Worm (Caenorhabditis elegans) whole organism, late embryonic: ENCODE results near the gene txbp-3.

Experiments used
- C08G9.2 ChIP-seq: sonication (generic microtip); optimal IDR thresholded peaks from 2 replicates; lab custom pipeline; 2016; ENCODE audit warnings: mild to moderate bottlenecking, missing genetic modification characterization, moderate library complexity, missing compliant biosample characterization
- C38D4.7 ChIP-seq: fragments of 200-800 bp; sonication (Bioruptor generic); optimal IDR thresholded peaks from 2 replicates; lab custom pipeline; 2018; ENCODE audit warnings: mild to moderate bottlenecking, missing genetic modification characterization, moderate library complexity, missing compliant biosample characterization
- F13H6.1 ChIP-seq: sonication (generic microtip); optimal IDR thresholded peaks from 2 replicates; lab custom pipeline; 2016; ENCODE audit warnings: missing genetic modification characterization, missing compliant biosample characterization
- K09A11.1 ChIP-seq: sonication (generic microtip); optimal IDR thresholded peaks from 2 replicates; lab custom pipeline; 2017; ENCODE audit warnings: antibody characterized with exemption, mild to moderate bottlenecking, missing genetic modification characterization, missing compliant biosample characterization; ENCODE audit not compliant: insufficient read depth
- T23F11.4 ChIP-seq: fragments of 200-800 bp; sonication (Bioruptor generic); optimal IDR thresholded peaks from 2 replicates; lab custom pipeline; 2018; ENCODE audit warnings: mild to moderate bottlenecking, missing genetic modification characterization, missing compliant biosample characterization
- Y22D7AL.16 ChIP-seq: sonication (generic microtip); optimal IDR thresholded peaks from 2 replicates; lab custom pipeline; 2016; ENCODE audit warnings: missing genetic modification characterization, missing compliant biosample characterization
- ahr-1 ChIP-seq: sonication (generic microtip); optimal IDR thresholded peaks from 2 replicates; lab custom pipeline; 2016; ENCODE audit warnings: missing genetic modification characterization, missing compliant biosample characterization
- ama-1 ChIP-seq: fragments of 150-350 bp; optimal IDR thresholded peaks from 2 replicates; lab custom pipeline; 2014
- ceh-14 ChIP-seq: sonication (generic microtip); optimal IDR thresholded peaks from 2 replicates; lab custom pipeline; 2016; ENCODE audit warnings: missing genotype, missing genetic modification characterization, missing compliant biosample characterization
- ceh-18 ChIP-seq: sonication (generic microtip); optimal IDR thresholded peaks from 2 replicates; lab custom pipeline; 2016; ENCODE audit warnings: missing genetic modification characterization, missing compliant biosample characterization
- ceh-19 ChIP-seq: fragments of 200-800 bp; sonication (Bioruptor generic); optimal IDR thresholded peaks from 2 replicates; lab custom pipeline; 2018; ENCODE audit warnings: mild to moderate bottlenecking, missing genetic modification characterization, missing compliant biosample characterization
- ceh-22 ChIP-seq: sonication (generic microtip); optimal IDR thresholded peaks from 2 replicates; lab custom pipeline; 2017; ENCODE audit warnings: missing biosample characterization, missing genetic modification characterization
- ceh-24 ChIP-seq: sonication (generic microtip); optimal IDR thresholded peaks from 2 replicates; lab custom pipeline; 2016; ENCODE audit warnings: mild to moderate bottlenecking, missing genetic modification characterization, missing compliant biosample characterization
- ceh-31 ChIP-seq: sonication (generic microtip); optimal IDR thresholded peaks from 2 replicates; lab custom pipeline; 2016; ENCODE audit warnings: missing genetic modification characterization, missing compliant biosample characterization
- ceh-48 ChIP-seq: sonication (generic microtip); optimal IDR thresholded peaks from 2 replicates; lab custom pipeline; 2016; ENCODE audit warnings: missing genetic modification characterization, inconsistent platforms, missing compliant biosample characterization
- ceh-6 ChIP-seq: fragments of 200-800 bp; sonication (Bioruptor generic); optimal IDR thresholded peaks from 2 replicates; lab custom pipeline; 2018; ENCODE audit warnings: mild to moderate bottlenecking, missing genetic modification characterization, missing compliant biosample characterization
- ceh-9 ChIP-seq: sonication (generic microtip); optimal IDR thresholded peaks from 2 replicates; lab custom pipeline; 2016; ENCODE audit warnings: mild to moderate bottlenecking, missing genetic modification characterization, inconsistent platforms, missing compliant biosample characterization
- che-1 ChIP-seq: sonication (generic microtip); optimal IDR thresholded peaks from 2 replicates; lab custom pipeline; 2016; ENCODE audit warnings: mild to moderate bottlenecking, missing genetic modification characterization, missing compliant biosample characterization
- dmd-4 ChIP-seq: sonication (generic microtip); optimal IDR thresholded peaks from 2 replicates; lab custom pipeline; 2016; ENCODE audit warnings: borderline replicate concordance, missing genetic modification characterization, missing compliant biosample characterization
- elt-2 ChIP-seq: sonication (generic microtip); optimal IDR thresholded peaks from 2 replicates; lab custom pipeline; 2016; ENCODE audit warnings: missing genetic modification reagents, missing genetic modification characterization, missing compliant biosample characterization
- ets-4 ChIP-seq: sonication (generic microtip); optimal IDR thresholded peaks from 2 replicates; lab custom pipeline; 2016; ENCODE audit warnings: missing genetic modification characterization, missing compliant biosample characterization
- eyg-1 ChIP-seq: sonication (generic microtip); optimal IDR thresholded peaks from 2 replicates; lab custom pipeline; 2016; ENCODE audit warnings: missing genotype, missing genetic modification characterization, missing compliant biosample characterization
- fax-1 ChIP-seq: sonication (generic microtip); optimal IDR thresholded peaks from 2 replicates; lab custom pipeline; 2016; ENCODE audit warnings: missing genotype, missing genetic modification characterization, missing compliant biosample characterization
- fkh-10 ChIP-seq: fragments of 150-350 bp; optimal IDR thresholded peaks from 2 replicates; lab custom pipeline; 2014; ENCODE audit warnings: missing biosample characterization, missing genetic modification reagents, missing genetic modification characterization
- fkh-6 ChIP-seq: sonication (generic microtip); optimal IDR thresholded peaks from 2 replicates; lab custom pipeline; 2016; ENCODE audit warnings: missing genetic modification characterization, missing compliant biosample characterization
- gmeb-2 ChIP-seq: sonication (generic microtip); optimal IDR thresholded peaks from 2 replicates; lab custom pipeline; 2016; ENCODE audit warnings: missing genetic modification characterization, inconsistent platforms, missing compliant biosample characterization
- hlh-30 ChIP-seq: sonication (generic microtip); optimal IDR thresholded peaks from 2 replicates; lab custom pipeline; 2017; ENCODE audit warnings: antibody characterized with exemption, missing genetic modification characterization, missing compliant biosample characterization; ENCODE audit not compliant: insufficient read depth
- hlh-6 ChIP-seq: sonication (generic microtip); optimal IDR thresholded peaks from 2 replicates; lab custom pipeline; 2016; ENCODE audit warnings: missing genotype, missing genetic modification characterization, missing compliant biosample characterization
- hlh-8 ChIP-seq: sonication (generic microtip); optimal IDR thresholded peaks from 2 replicates; lab custom pipeline; 2016; ENCODE audit warnings: missing genotype, missing genetic modification characterization, missing compliant biosample characterization
- lim-6 ChIP-seq: sonication (generic microtip); optimal IDR thresholded peaks from 2 replicates; lab custom pipeline; 2016; ENCODE audit warnings: missing genetic modification characterization, missing compliant biosample characterization
- lin-11 ChIP-seq: fragments of 200-800 bp; sonication (Bioruptor generic); optimal IDR thresholded peaks from 2 replicates; lab custom pipeline; 2018; ENCODE audit warnings: mild to moderate bottlenecking, missing genetic modification characterization, missing compliant biosample characterization
- mec-3 ChIP-seq: sonication (generic microtip); optimal IDR thresholded peaks from 2 replicates; lab custom pipeline; 2016; ENCODE audit warnings: borderline replicate concordance, missing genetic modification characterization, missing compliant biosample characterization
- nhr-11 ChIP-seq: fragments of 150-350 bp; optimal IDR thresholded peaks from 2 replicates; lab custom pipeline; 2014; ENCODE audit warnings: missing biosample characterization, missing genetic modification characterization
- odd-2 ChIP-seq: sonication (generic microtip); optimal IDR thresholded peaks from 2 replicates; lab custom pipeline; 2017; ENCODE audit warnings: antibody characterized with exemption, mild to moderate bottlenecking, missing genetic modification characterization, missing compliant biosample characterization
- pax-1 ChIP-seq: fragments of 150-350 bp; optimal IDR thresholded peaks from 2 replicates; lab custom pipeline; 2014; ENCODE audit warnings: missing biosample characterization, missing genetic modification characterization
- pha-2 ChIP-seq: sonication (generic microtip); optimal IDR thresholded peaks from 2 replicates; lab custom pipeline; 2017; ENCODE audit warnings: mild to moderate bottlenecking, missing genetic modification characterization, missing compliant biosample characterization
- pha-4 ChIP-seq: fragments of 150-350 bp; optimal IDR thresholded peaks from 2 replicates; lab custom pipeline; 2018; ENCODE audit warnings: missing biosample characterization, missing genetic modification reagents, missing genetic modification characterization
- pqm-1 ChIP-seq: sonication (generic microtip); optimal IDR thresholded peaks from 2 replicates; lab custom pipeline; 2016; ENCODE audit warnings: missing genetic modification characterization, missing compliant biosample characterization
- pros-1 ChIP-seq: fragments of 150-350 bp; optimal IDR thresholded peaks from 2 replicates; lab custom pipeline; 2014; ENCODE audit warnings: missing biosample characterization, missing genetic modification reagents, missing genetic modification characterization
- rnt-1 ChIP-seq: sonication (generic microtip); optimal IDR thresholded peaks from 2 replicates; lab custom pipeline; 2016; ENCODE audit warnings: missing genetic modification characterization, missing compliant biosample characterization
- sox-2 ChIP-seq: fragments of 200-800 bp; sonication (Bioruptor generic); IDR thresholded peaks from 2 replicates; pipeline ENCODE4 v1.3.6; 2022; ENCODE audit warnings: missing genetic modification reagents, missing genetic modification characterization, missing compliant biosample characterization
- sox-4 ChIP-seq: sonication (generic microtip); optimal IDR thresholded peaks from 2 replicates; lab custom pipeline; 2017; ENCODE audit warnings: mild to moderate bottlenecking, missing genetic modification characterization, inconsistent platforms, missing compliant biosample characterization
- tbx-7 ChIP-seq: sonication (generic microtip); optimal IDR thresholded peaks from 2 replicates; lab custom pipeline; 2016; ENCODE audit warnings: missing genotype, missing genetic modification characterization, missing compliant biosample characterization
- ttx-3 ChIP-seq: sonication (generic microtip); optimal IDR thresholded peaks from 2 replicates; lab custom pipeline; 2016; ENCODE audit warnings: missing genetic modification reagents, missing genetic modification characterization, missing compliant biosample characterization
- unc-55 ChIP-seq: sonication (generic microtip); optimal IDR thresholded peaks from 2 replicates; lab custom pipeline; 2017; ENCODE audit warnings: missing biosample characterization, missing genetic modification reagents, missing genetic modification characterization
- unc-86 ChIP-seq: sonication (generic microtip); optimal IDR thresholded peaks from 2 replicates; lab custom pipeline; 2016; ENCODE audit warnings: missing genetic modification characterization, missing compliant biosample characterization
- zip-5 ChIP-seq: sonication (generic microtip); optimal IDR thresholded peaks from 2 replicates; lab custom pipeline; 2016; ENCODE audit warnings: missing genetic modification characterization, missing compliant biosample characterization

txbp-3 gene

DNA sequence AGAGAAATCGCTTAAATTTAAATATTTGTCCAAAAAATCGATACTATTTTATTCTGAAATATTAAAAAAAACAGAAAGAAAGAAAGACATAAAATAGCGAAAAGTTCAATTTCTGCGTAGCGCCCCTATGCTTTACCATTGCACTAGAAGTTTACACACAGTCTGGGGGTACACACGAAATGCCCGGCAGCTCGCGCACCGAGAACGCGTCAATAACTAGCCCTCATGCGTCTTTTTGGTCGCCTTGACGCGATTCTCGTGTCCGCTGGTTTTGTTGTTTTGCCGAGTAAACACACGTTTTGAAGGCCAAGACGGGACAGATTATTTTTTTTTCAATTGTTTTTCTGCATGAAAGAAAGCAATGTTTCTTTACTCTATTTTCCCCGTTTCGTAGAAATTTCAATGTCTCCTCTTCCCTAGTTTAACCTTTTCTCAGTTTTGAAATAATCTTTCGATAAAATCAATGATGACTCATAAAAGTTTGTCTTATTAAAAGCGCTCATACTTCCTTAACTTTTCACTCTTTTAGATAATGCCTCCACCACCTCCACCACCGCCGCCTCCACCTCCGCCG is 29.1 kb downstream of the txbp-3 start, which contains the start of gene wip-1 (continued):
- no peak for TF ChIP-seq mec-3
- TF ChIP-seq Y22D7AL.16 (tag; lab: Kevin White, UChicago), result peak; percentile 17
- peak; percentile 49 for TF ChIP-seq hlh-8 (tag; lab: Kevin White, UChicago)
- TF ChIP-seq elt-2, result peak; percentile 87
- TF ChIP-seq pqm-1 (tag; lab: Kevin White, UChicago), result peak; percentile 72
- TF ChIP-seq F13H6.1 (tag; lab: Kevin White, UChicago), result peak; percentile 80
- peak; percentile 64 for TF ChIP-seq T23F11.4
- TF ChIP-seq hlh-30 (tag; lab: Kevin White, UChicago), result peak; percentile 87
- peak; percentile 5 for TF ChIP-seq lim-6 (tag; lab: Kevin White, UChicago)
- no peak for TF ChIP-seq ceh-24
- TF ChIP-seq unc-55 (GFP tag; lab: Kevin White, UChicago), result peak; percentile 65
- no peak for TF ChIP-seq pha-4 (tag; lab: Kevin White, UChicago)
- TF ChIP-seq eyg-1 (tag; lab: Kevin White, UChicago), result peak; percentile 40
- no peak for TF ChIP-seq ama-1 (lab: Kevin White, UChicago)
- TF ChIP-seq fkh-6, result peak; percentile 60
- TF ChIP-seq ceh-18 (tag; lab: Kevin White, UChicago), result peak; percentile 96
- TF ChIP-seq ceh-22 (tag; lab: Kevin White, UChicago), result no peak
- TF ChIP-seq pha-2 (tag; lab: Kevin White, UChicago), result peak; percentile 38
- TF ChIP-seq ceh-9 (tag; lab: Kevin White, UChicago), result no peak
- peak; percentile 73 for TF ChIP-seq ceh-6 (GFP tag; lab: Kevin White, UChicago)
- no peak for TF ChIP-seq odd-2 (tag; lab: Kevin White, UChicago)
- TF ChIP-seq dmd-4, result peak; percentile 15
- peak; percentile 56 for TF ChIP-seq che-1 (tag; lab: Kevin White, UChicago)
- peak; percentile 72 for TF ChIP-seq hlh-6
- peak; percentile 58 for TF ChIP-seq fax-1 (tag; lab: Kevin White, UChicago)
- TF ChIP-seq ceh-48, result peak; percentile 69
- no peak for TF ChIP-seq nhr-11 (tag; lab: Kevin White, UChicago)
- TF ChIP-seq C08G9.2 (tag; lab: Kevin White, UChicago), result peak; percentile 66
- peak; percentile 32 for TF ChIP-seq ahr-1 (tag; lab: Kevin White, UChicago)
- TF ChIP-seq K09A11.1, result peak; percentile 80
- peak; percentile 37 for TF ChIP-seq gmeb-2 (tag; lab: Kevin White, UChicago)
- no peak for TF ChIP-seq sox-2
- TF ChIP-seq ceh-14 (tag; lab: Kevin White, UChicago), result peak; percentile 89
- TF ChIP-seq pros-1 (tag; lab: Kevin White, UChicago), result no peak
- TF ChIP-seq lin-11 (tag; lab: Kevin White, UChicago), result no peak
- TF ChIP-seq ceh-19, result peak; percentile 44
- TF ChIP-seq C38D4.7 (GFP tag; lab: Kevin White, UChicago), result peak; percentile 30
- no peak for TF ChIP-seq fkh-10 (GFP tag; lab: Kevin White, UChicago)

DNA sequence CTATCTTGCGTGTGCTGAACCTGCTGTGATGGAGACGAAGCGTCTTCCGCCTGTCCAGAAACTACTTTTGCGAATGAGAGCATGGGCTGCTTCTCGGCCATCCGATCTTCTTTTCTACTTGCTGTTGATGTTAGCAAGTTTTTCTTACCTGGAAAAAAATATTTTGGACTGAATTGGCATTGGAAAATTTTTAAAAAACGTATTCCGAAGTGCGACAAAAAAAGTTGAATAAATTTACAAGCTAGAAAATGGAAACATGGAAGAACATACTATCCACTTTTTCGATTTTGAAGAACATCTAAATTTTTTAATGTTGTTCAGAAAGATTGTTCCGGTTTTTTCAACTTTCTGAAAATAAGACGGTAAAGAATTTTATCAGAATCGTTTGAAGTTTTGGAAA is 29.7 kb downstream of the txbp-3 start, which contains the start of gene larp-1:
TSS of gene larp-1 (minus strand) at position 101 of the 400 bp plus-strand sequence.
- TF ChIP-seq nhr-11 (tag; lab: Kevin White, UChicago) (no peak), C38D4.7 (GFP tag; lab: Kevin White, UChicago) (no peak), zip-5 (tag; lab: Kevin White, UChicago) (no peak), ceh-31 (no peak)

DNA sequence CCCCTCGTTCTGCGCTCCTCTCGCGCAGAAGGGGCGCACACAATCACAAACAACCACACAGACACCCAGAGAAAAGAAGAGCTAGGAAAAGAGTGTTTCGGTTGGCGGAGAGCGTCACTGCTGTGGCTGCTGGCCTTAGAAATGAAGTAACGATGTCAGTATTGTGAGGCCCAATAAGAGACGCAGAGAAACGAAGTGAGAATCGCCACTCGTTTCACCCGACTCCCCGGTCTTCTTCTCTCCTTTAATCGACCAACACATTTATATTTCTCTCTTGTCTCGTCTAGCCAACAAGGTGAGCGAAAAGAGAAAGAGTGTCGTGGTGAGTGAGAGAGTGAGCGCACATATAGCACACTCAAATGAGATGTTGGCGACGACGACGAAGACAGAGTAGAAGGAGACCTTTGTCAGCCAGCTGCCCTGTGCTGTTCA is 33.3 kb downstream of the txbp-3 start:
- TF ChIP-seq pros-1 (tag; lab: Kevin White, UChicago) (peak; percentile 84), mec-3 (peak; percentile 38), C08G9.2 (tag; lab: Kevin White, UChicago) (peak; percentile 48), gmeb-2 (tag; lab: Kevin White, UChicago) (no peak), unc-55 (GFP tag; lab: Kevin White, UChicago) (peak; percentile 96), rnt-1 (peak; percentile 90), ceh-24 (no peak), ets-4 (tag; lab: Kevin White, UChicago) (peak; percentile 84), pha-2 (tag; lab: Kevin White, UChicago) (peak; percentile 70), ttx-3 (tag; lab: Kevin White, UChicago) (no peak), Y22D7AL.16 (tag; lab: Kevin White, UChicago) (no peak), che-1 (tag; lab: Kevin White, UChicago) (no peak), K09A11.1 (peak; percentile 28), eyg-1 (tag; lab: Kevin White, UChicago) (peak; percentile 40), sox-4 (tag; lab: Kevin White, UChicago) (peak; percentile 32), odd-2 (tag; lab: Kevin White, UChicago) (peak; percentile 29), C38D4.7 (GFP tag; lab: Kevin White, UChicago) (no peak), pax-1 (tag; lab: Kevin White, UChicago) (peak; percentile 67), elt-2 (peak; percentile 20), tbx-7 (tag; lab: Kevin White, UChicago) (no peak), unc-86 (tag; lab: Kevin White, UChicago) (no peak), ceh-9 (tag; lab: Kevin White, UChicago) (no peak)
